Worm (Caenorhabditis elegans): ENCODE measurements around the gene obr-2.

ce11 chrV:15016795-15017429, 2.8 kb upstream of the obr-2 start:
- TF ChIP-seq flt-1 (GFP tag; IDR thresholded peaks at IDR 0.05): no peak
- TF ChIP-seq ztf-23 (GFP tag; IDR thresholded peaks at IDR 0.05): no peak

All from whole organism, midembryonic.